Worm (Caenorhabditis elegans): Measurements from ENCODE around the gene F49C12.7.

Gene F49C12.7

ce11 chrIV:9321039-9321851 is 8.5 kb upstream of the F49C12.7 start, which contains the start of the genes F49C12.12 and vha-17:
TSS of gene F49C12.12 (minus strand) at chrIV:9321089.
TSS of gene vha-17 (plus strand) at chrIV:9321801.
- peak; percentile 29 for TF ChIP-seq snpc-4 (tag; optimal IDR thresholded peaks at IDR 0.05)
- TF ChIP-seq eor-1 (tag; optimal IDR thresholded peaks at IDR 0.05), result no peak
- TF ChIP-seq aly-2 (tag; optimal IDR thresholded peaks at IDR 0.05), result no peak
- peak; percentile 9 for TF ChIP-seq nhr-23 (tag; optimal IDR thresholded peaks at IDR 0.05)
- no peak for TF ChIP-seq nhr-28 (tag; optimal IDR thresholded peaks at IDR 0.05)
- no peak for TF ChIP-seq ztf-4 (tag; optimal IDR thresholded peaks at IDR 0.05)
- no peak for TF ChIP-seq nhr-43 (tag; optimal IDR thresholded peaks at IDR 0.05; ENCODE audit: poor library complexity, severe bottlenecking)
- TF ChIP-seq mml-1 (tag; optimal IDR thresholded peaks at IDR 0.05), result no peak
- no peak for TF ChIP-seq ztf-11 (tag; optimal IDR thresholded peaks at IDR 0.05)
- peak; percentile 43 for TF ChIP-seq elt-2 (tag; optimal IDR thresholded peaks at IDR 0.05)
- no peak for TF ChIP-seq elt-3 (tag; optimal IDR thresholded peaks at IDR 0.05)
- no peak for TF ChIP-seq ceh-16 (tag; optimal IDR thresholded peaks at IDR 0.05)
- TF ChIP-seq daf-12 (tag; optimal IDR thresholded peaks at IDR 0.05), result no peak
- TF ChIP-seq lsy-12 (tag; optimal IDR thresholded peaks at IDR 0.05), result no peak
- peak; percentile 38 for TF ChIP-seq ceh-28 (tag; optimal IDR thresholded peaks at IDR 0.05)
- peak; percentile 1 for TF ChIP-seq jun-1 (tag; optimal IDR thresholded peaks at IDR 0.05)
- no peak for TF ChIP-seq egl-27 (tag; optimal IDR thresholded peaks at IDR 0.05)
- no peak for TF ChIP-seq tbx-2 (tag; optimal IDR thresholded peaks at IDR 0.05)
- TF ChIP-seq lin-39 (tag; optimal IDR thresholded peaks at IDR 0.05), result no peak
- TF ChIP-seq nhr-25 (tag; optimal IDR thresholded peaks at IDR 0.05), result no peak
- no peak for TF ChIP-seq sea-2 (GFP tag; optimal IDR thresholded peaks at IDR 0.05)
- no peak for TF ChIP-seq unc-62 (GFP tag; optimal IDR thresholded peaks at IDR 0.05)
- TF ChIP-seq nhr-237 (tag; optimal IDR thresholded peaks at IDR 0.05), result no peak
- TF ChIP-seq egl-5 (tag; optimal IDR thresholded peaks at IDR 0.05), result no peak
- peak; percentile 5 for TF ChIP-seq skn-1 (tag; optimal IDR thresholded peaks at IDR 0.05)
- peak; percentile 9 for TF ChIP-seq lin-15B (tag; optimal IDR thresholded peaks at IDR 0.05)
- peak; percentile 54 for TF ChIP-seq nfya-1 (tag; optimal IDR thresholded peaks at IDR 0.05; ENCODE audit: insufficient read depth)
- TF ChIP-seq fkh-2 (tag; optimal IDR thresholded peaks at IDR 0.05), result no peak
- TF ChIP-seq fos-1 (tag; optimal IDR thresholded peaks at IDR 0.05), result no peak
- TF ChIP-seq elt-1 (tag; optimal IDR thresholded peaks at IDR 0.05), result no peak
- TF ChIP-seq pqm-1 (tag; optimal IDR thresholded peaks at IDR 0.05), result no peak
- peak; percentile 22 for TF ChIP-seq pha-4 (tag; optimal IDR thresholded peaks at IDR 0.05)
- no peak for TF ChIP-seq fkh-10 (GFP tag; optimal IDR thresholded peaks at IDR 0.05)
- TF ChIP-seq R02D3.7 (tag; optimal IDR thresholded peaks at IDR 0.05), result no peak
- TF ChIP-seq zag-1 (tag; optimal IDR thresholded peaks at IDR 0.05), result no peak
- TF ChIP-seq hmg-11 (tag; optimal IDR thresholded peaks at IDR 0.05), result peak; percentile 0

ce11 chrIV:9320023-9320422 is 7.3 kb upstream of the F49C12.7 start:
- no peak for TF ChIP-seq lin-15B (tag; optimal IDR thresholded peaks at IDR 0.05)
- TF ChIP-seq nhr-12 (tag; optimal IDR thresholded peaks at IDR 0.05), result no peak
- TF ChIP-seq ceh-82 (tag; optimal IDR thresholded peaks at IDR 0.05), result no peak
- no peak for TF ChIP-seq hmg-11 (tag; optimal IDR thresholded peaks at IDR 0.05)
- TF ChIP-seq aly-2 (tag; optimal IDR thresholded peaks at IDR 0.05), result no peak
- no peak for TF ChIP-seq nhr-76 (tag; optimal IDR thresholded peaks at IDR 0.05)
- no peak for TF ChIP-seq snpc-4 (tag; optimal IDR thresholded peaks at IDR 0.05)
- no peak for TF ChIP-seq nhr-67 (tag; optimal IDR thresholded peaks at IDR 0.05)
- TF ChIP-seq sea-2 (GFP tag; optimal IDR thresholded peaks at IDR 0.05), result no peak
- no peak for TF ChIP-seq fkh-10 (GFP tag; optimal IDR thresholded peaks at IDR 0.05)
- TF ChIP-seq mdl-1 (tag; optimal IDR thresholded peaks at IDR 0.05), result no peak
- no peak for TF ChIP-seq elt-1 (tag; optimal IDR thresholded peaks at IDR 0.05)
- TF ChIP-seq fkh-2 (tag; optimal IDR thresholded peaks at IDR 0.05), result no peak
- TF ChIP-seq zag-1 (tag; optimal IDR thresholded peaks at IDR 0.05), result no peak
- no peak for TF ChIP-seq ztf-4 (tag; optimal IDR thresholded peaks at IDR 0.05)
- no peak for TF ChIP-seq ceh-16 (tag; optimal IDR thresholded peaks at IDR 0.05)
- TF ChIP-seq elt-2 (tag; optimal IDR thresholded peaks at IDR 0.05), result no peak
- TF ChIP-seq nhr-28 (tag; optimal IDR thresholded peaks at IDR 0.05), result no peak
- TF ChIP-seq nhr-43 (tag; optimal IDR thresholded peaks at IDR 0.05; ENCODE audit: poor library complexity, severe bottlenecking), result no peak
- no peak for TF ChIP-seq ztf-11 (tag; optimal IDR thresholded peaks at IDR 0.05)
